Worm (Caenorhabditis elegans) whole organism, L1 larva: ENCODE measurements around the gene txt-18.
A peak's percentile ranks its signal among the peaks of the same experiment; 100 is the strongest.

Experiments used
- F16B12.6 ChIP-seq: fragments of 150-350 bp; optimal IDR thresholded peaks from 2 replicates; lab custom pipeline; 2014; ENCODE audit warnings: missing biosample characterization, missing genetic modification characterization
- aha-1 ChIP-seq: fragments of 150-350 bp; optimal IDR thresholded peaks from 2 replicates; lab custom pipeline; 2014; ENCODE audit warnings: missing biosample characterization, missing genetic modification characterization
- aly-2 ChIP-seq: fragments of 150-350 bp; optimal IDR thresholded peaks from 2 replicates; lab custom pipeline; 2014; ENCODE audit warnings: missing biosample characterization, missing genetic modification characterization
- ama-1 ChIP-seq: fragments of 150-350 bp; optimal IDR thresholded peaks from 2 replicates; lab custom pipeline; 2014
- blmp-1 ChIP-seq: fragments of 150-350 bp; optimal IDR thresholded peaks from 2 replicates; lab custom pipeline; 2014; ENCODE audit warnings: missing biosample characterization, missing genetic modification characterization
- ceh-82 ChIP-seq, 3 experiments: fragments of 150-350 bp in 1 of 3; sonication (generic microtip) in 2 of 3; optimal IDR thresholded peaks; 2 replicates each; lab custom pipeline; 2014 to 2017; ENCODE audit warnings: missing biosample characterization in 3 of 3, missing genetic modification characterization in 3 of 3
- ceh-88 ChIP-seq: fragments of 200-800 bp; sonication (Bioruptor generic); IDR thresholded peaks from 2 replicates; pipeline ENCODE4 v1.3.6; 2022; ENCODE audit warnings: missing genetic modification characterization, missing compliant biosample characterization
- dpl-1 ChIP-seq, 3 experiments: fragments of 150-350 bp in 2 of 3; sonication (generic microtip) in 1 of 3; optimal IDR thresholded peaks; 2 replicates each; lab custom pipeline; 2014 to 2017; ENCODE audit warnings: missing biosample characterization in 3 of 3, missing genetic modification characterization in 3 of 3, missing genetic modification reagents in 3 of 3
- efl-3 ChIP-seq: fragments of 200-800 bp; sonication (Bioruptor generic); optimal IDR thresholded peaks from 2 replicates; lab custom pipeline; 2018; ENCODE audit warnings: mild to moderate bottlenecking, missing genetic modification characterization, missing compliant biosample characterization
- egl-27 ChIP-seq, 2 experiments: fragments of 150-350 bp in 1 of 2; sonication (generic microtip); optimal IDR thresholded peaks; 3 replicates each; lab custom pipeline; 2017 to 2018; ENCODE audit warnings: missing biosample characterization in 2 of 2, missing genetic modification characterization in 2 of 2, missing genetic modification reagents in 2 of 2
- elt-3 ChIP-seq, 6 experiments: fragments of 150-350 bp in 1 of 6; sonication (generic microtip); optimal IDR thresholded peaks; 2 replicates each; lab custom pipeline; 2017 to 2018; ENCODE audit warnings: missing biosample characterization in 6 of 6, missing genetic modification characterization in 6 of 6, inconsistent platforms in 1 of 6
- fkh-10 ChIP-seq: sonication (generic microtip); optimal IDR thresholded peaks from 2 replicates; lab custom pipeline; 2017; ENCODE audit warnings: missing biosample characterization, missing genetic modification reagents, missing genetic modification characterization
- fkh-4 ChIP-seq: sonication (generic microtip); optimal IDR thresholded peaks from 2 replicates; lab custom pipeline; 2016; ENCODE audit warnings: missing compliant biosample characterization, missing genetic modification characterization, borderline replicate concordance
- fkh-8 ChIP-seq: sonication (generic microtip); optimal IDR thresholded peaks from 2 replicates; lab custom pipeline; 2016; ENCODE audit warnings: mild to moderate bottlenecking, missing genetic modification characterization, missing compliant biosample characterization
- hlh-4 ChIP-seq: sonication (generic microtip); optimal IDR thresholded peaks from 2 replicates; lab custom pipeline; 2016; ENCODE audit warnings: mild to moderate bottlenecking, missing genetic modification characterization, missing compliant biosample characterization
- isw-1 ChIP-seq: fragments of 200-800 bp; sonication (Bioruptor generic); IDR thresholded peaks from 2 replicates; pipeline ENCODE4 v1.3.6; 2022; ENCODE audit warnings: missing genetic modification characterization, missing compliant biosample characterization
- jun-1 ChIP-seq: fragments of 150-350 bp; optimal IDR thresholded peaks from 2 replicates; lab custom pipeline; 2014; ENCODE audit warnings: missing biosample characterization, missing genetic modification reagents, missing genetic modification characterization
- lin-13 ChIP-seq: fragments of 150-350 bp; optimal IDR thresholded peaks from 2 replicates; lab custom pipeline; 2014; ENCODE audit warnings: missing biosample characterization, missing genetic modification reagents, missing genetic modification characterization
- lin-15B ChIP-seq: fragments of 150-350 bp; sonication (generic microtip); optimal IDR thresholded peaks from 3 replicates; lab custom pipeline; 2014; ENCODE audit warnings: missing biosample characterization, missing genetic modification characterization
- lin-35 ChIP-seq, 2 experiments: fragments of 150-350 bp; optimal IDR thresholded peaks; 2 replicates each; lab custom pipeline; 2014; ENCODE audit warnings: missing biosample characterization in 2 of 2, missing genetic modification characterization in 2 of 2, missing genetic modification reagents in 2 of 2
- lin-39 ChIP-seq: fragments of 150-350 bp; optimal IDR thresholded peaks from 2 replicates; lab custom pipeline; 2014; ENCODE audit warnings: missing biosample characterization, missing genetic modification reagents, missing genetic modification characterization
- mdl-1 ChIP-seq, 2 experiments: fragments of 150-350 bp; optimal IDR thresholded peaks; 2 replicates each; lab custom pipeline; 2014 to 2017; ENCODE audit warnings: missing biosample characterization in 2 of 2, missing genetic modification characterization in 2 of 2, inconsistent platforms in 1 of 2
- mep-1 ChIP-seq: fragments of 150-350 bp; optimal IDR thresholded peaks from 2 replicates; lab custom pipeline; 2014; ENCODE audit warnings: missing biosample characterization, missing genetic modification characterization
- nhr-11 ChIP-seq: fragments of 150-350 bp; optimal IDR thresholded peaks from 2 replicates; lab custom pipeline; 2014; ENCODE audit warnings: missing biosample characterization, missing genetic modification characterization
- nhr-12 ChIP-seq: sonication (generic microtip); optimal IDR thresholded peaks from 2 replicates; lab custom pipeline; 2017; ENCODE audit warnings: missing biosample characterization, missing genetic modification characterization
- nhr-20 ChIP-seq: sonication (generic microtip); optimal IDR thresholded peaks from 2 replicates; lab custom pipeline; 2016; ENCODE audit warnings: mild to moderate bottlenecking, missing genetic modification characterization, missing compliant biosample characterization
- nhr-237 ChIP-seq: fragments of 150-350 bp; optimal IDR thresholded peaks from 2 replicates; lab custom pipeline; 2014; ENCODE audit warnings: missing biosample characterization, missing genetic modification characterization
- nhr-47 ChIP-seq: sonication (generic microtip); optimal IDR thresholded peaks from 2 replicates; lab custom pipeline; 2016; ENCODE audit warnings: mild to moderate bottlenecking, missing genetic modification characterization, moderate library complexity, missing compliant biosample characterization
- nhr-71 ChIP-seq: sonication (generic microtip); optimal IDR thresholded peaks from 2 replicates; lab custom pipeline; 2016; ENCODE audit warnings: mild to moderate bottlenecking, missing genetic modification characterization, moderate library complexity, missing compliant biosample characterization
- nhr-76 ChIP-seq: sonication (generic microtip); optimal IDR thresholded peaks from 2 replicates; lab custom pipeline; 2017; ENCODE audit warnings: missing biosample characterization, missing genetic modification characterization
- nhr-85 ChIP-seq: sonication (generic microtip); peaks from one replicate; lab custom pipeline; 2016; ENCODE audit warnings: missing genetic modification characterization, inconsistent platforms, missing compliant biosample characterization
- pax-3 ChIP-seq: fragments of 200-800 bp; sonication (Bioruptor generic); optimal IDR thresholded peaks from 2 replicates; lab custom pipeline; 2018; ENCODE audit warnings: mild to moderate bottlenecking, missing genetic modification characterization, moderate library complexity, missing compliant biosample characterization
- pqm-1 ChIP-seq: sonication (generic microtip); optimal IDR thresholded peaks from 3 replicates; lab custom pipeline; 2017; ENCODE audit warnings: missing biosample characterization, missing genetic modification characterization
- rnt-1 ChIP-seq: sonication (generic microtip); optimal IDR thresholded peaks from 2 replicates; lab custom pipeline; 2016; ENCODE audit warnings: mild to moderate bottlenecking, missing genetic modification characterization, moderate library complexity, missing compliant biosample characterization
- skn-1 ChIP-seq: fragments of 150-350 bp; optimal IDR thresholded peaks from 2 replicates; lab custom pipeline; 2014; ENCODE audit warnings: missing biosample characterization, missing genetic modification characterization
- snpc-4 ChIP-seq: fragments of 150-350 bp; optimal IDR thresholded peaks from 2 replicates; lab custom pipeline; 2014; ENCODE audit warnings: missing biosample characterization, missing genetic modification characterization
- snu-23 ChIP-seq: sonication (generic microtip); optimal IDR thresholded peaks from 2 replicates; lab custom pipeline; 2016; ENCODE audit warnings: missing genetic modification characterization, missing compliant biosample characterization
- sox-4 ChIP-seq: sonication (generic microtip); optimal IDR thresholded peaks from 2 replicates; lab custom pipeline; 2016; ENCODE audit warnings: missing genetic modification characterization, missing compliant biosample characterization
- sup-37 ChIP-seq: fragments of 200-800 bp; sonication (Bioruptor generic); optimal IDR thresholded peaks from 2 replicates; lab custom pipeline; 2018; ENCODE audit warnings: mild to moderate bottlenecking, missing genetic modification characterization, missing compliant biosample characterization
- tbx-2 ChIP-seq: sonication (generic microtip); optimal IDR thresholded peaks from 2 replicates; lab custom pipeline; 2016; ENCODE audit warnings: missing genetic modification characterization, missing compliant biosample characterization
- tlp-1 ChIP-seq: fragments of 150-350 bp; optimal IDR thresholded peaks from 2 replicates; lab custom pipeline; 2014; ENCODE audit warnings: missing biosample characterization, missing genetic modification characterization
- unc-98 ChIP-seq: fragments of 200-800 bp; sonication (Bioruptor generic); IDR thresholded peaks from 2 replicates; pipeline ENCODE4 v1.3.6; 2022; ENCODE audit warnings: missing genetic modification characterization, missing compliant biosample characterization
- zag-1 ChIP-seq: fragments of 150-350 bp; optimal IDR thresholded peaks from 2 replicates; lab custom pipeline; 2014; ENCODE audit warnings: missing biosample characterization, missing genetic modification characterization
- zip-4 ChIP-seq: fragments of 200-800 bp; sonication (Bioruptor generic); optimal IDR thresholded peaks from 2 replicates; lab custom pipeline; 2018; ENCODE audit warnings: mild to moderate bottlenecking, missing genetic modification characterization, moderate library complexity, missing compliant biosample characterization

The txt-18 gene

DNA sequence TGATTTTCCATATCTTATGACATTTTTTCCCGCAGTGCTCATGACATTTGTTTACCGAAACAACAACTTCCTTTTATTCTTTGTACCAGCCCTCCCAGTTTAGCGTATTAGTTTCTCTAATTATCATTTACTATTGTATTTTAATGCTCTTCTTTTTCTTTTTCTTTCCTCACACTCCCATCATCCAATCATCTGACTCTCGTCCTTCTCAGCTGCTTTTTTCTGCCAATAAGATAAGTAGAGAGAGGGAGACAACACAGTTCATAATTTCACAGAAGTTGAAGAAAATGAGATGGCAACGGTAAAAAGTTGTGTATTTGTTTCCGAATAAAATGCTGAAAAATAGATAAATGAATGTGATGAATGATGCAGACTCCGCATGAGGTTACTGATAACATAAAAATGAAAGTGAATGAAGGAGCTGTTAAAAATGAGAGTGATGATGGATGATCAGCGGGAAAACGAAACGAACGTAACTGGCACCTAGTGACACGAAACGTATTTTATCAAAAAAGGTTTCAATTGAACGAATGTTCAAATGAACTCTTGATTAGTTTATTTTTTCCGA, 33.6 kb downstream of the txt-18 start (continued):
- TF ChIP-seq lin-35 (GFP tag; optimal IDR thresholded peaks at IDR 0.05; lab: Kevin White, UChicago) = peak in 1 of 2 experiments; percentile 56
- no peak for TF ChIP-seq sox-4 (tag; lab: Kevin White, UChicago)
- TF ChIP-seq zag-1 = no peak
- TF ChIP-seq elt-3 (tag; optimal IDR thresholded peaks at IDR 0.05; lab: Kevin White, UChicago) = no peak
- no peak for TF ChIP-seq efl-3 (GFP tag; lab: Kevin White, UChicago)
- TF ChIP-seq nhr-76 = no peak
- TF ChIP-seq tlp-1 = no peak
- no peak for TF ChIP-seq lin-13 (GFP tag; lab: Kevin White, UChicago)
- peak; percentile 0 for TF ChIP-seq nhr-20 (tag; lab: Kevin White, UChicago)
- no peak for TF ChIP-seq skn-1 (tag; lab: Kevin White, UChicago)
- TF ChIP-seq, all 84 proteins: peak for 6

DNA sequence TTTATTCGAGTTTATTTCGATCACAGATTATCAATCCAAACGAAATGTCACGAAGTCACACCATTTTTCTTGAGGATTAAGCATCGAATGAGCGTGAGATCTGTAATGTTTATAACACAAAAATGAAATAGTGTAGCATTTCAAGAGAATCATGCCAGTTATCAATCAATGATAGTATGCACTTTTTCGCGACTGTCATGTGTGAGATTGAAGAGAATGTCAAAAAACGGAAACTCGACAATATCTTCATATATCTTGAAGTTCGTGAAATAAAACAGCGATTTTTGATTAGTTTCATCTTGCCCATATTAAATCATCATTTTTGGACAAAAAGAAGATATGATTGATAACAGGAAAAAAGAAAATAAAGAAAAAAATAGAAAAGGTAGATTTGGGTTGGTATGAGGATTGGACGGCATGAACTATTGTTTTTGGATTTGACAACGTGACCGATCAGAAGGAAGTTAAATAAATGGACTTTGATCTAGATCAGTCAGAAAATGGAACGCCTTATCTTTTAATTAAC, 35.2 kb downstream of the txt-18 start:
- no peak for TF ChIP-seq lin-39 (tag; lab: Kevin White, UChicago)
- TF ChIP-seq zip-4 (GFP tag; lab: Kevin White, UChicago) = no peak
- TF ChIP-seq nhr-20 (tag; lab: Kevin White, UChicago) = peak; percentile 36
- peak; percentile 73 for TF ChIP-seq blmp-1 (tag; lab: Kevin White, UChicago)
- peak; percentile 54 for TF ChIP-seq nhr-71 (tag; lab: Kevin White, UChicago)
- TF ChIP-seq pqm-1 (tag; lab: Kevin White, UChicago) = no peak
- TF ChIP-seq skn-1 (tag; lab: Kevin White, UChicago) = no peak
- TF ChIP-seq egl-27 (tag; optimal IDR thresholded peaks at IDR 0.05; lab: Kevin White, UChicago) = no peak
- no peak for TF ChIP-seq aha-1
- TF ChIP-seq mdl-1 (tag; optimal IDR thresholded peaks at IDR 0.05; lab: Kevin White, UChicago) = no peak
- TF ChIP-seq fkh-10 = no peak
- no peak for TF ChIP-seq lin-13 (GFP tag; lab: Kevin White, UChicago)
- no peak for TF ChIP-seq jun-1 (tag; lab: Kevin White, UChicago)
- TF ChIP-seq ceh-82 (tag; optimal IDR thresholded peaks at IDR 0.05; lab: Kevin White, UChicago) = no peak
- no peak for TF ChIP-seq pax-3
- no peak for TF ChIP-seq fkh-4 (tag; lab: Kevin White, UChicago)
- no peak for TF ChIP-seq F16B12.6 (tag; lab: Kevin White, UChicago)
- no peak for TF ChIP-seq rnt-1 (tag; lab: Kevin White, UChicago)
- TF ChIP-seq fkh-8 (tag; lab: Kevin White, UChicago) = no peak
- no peak for TF ChIP-seq nhr-237
- no peak for TF ChIP-seq lin-35 (GFP tag; optimal IDR thresholded peaks at IDR 0.05; lab: Kevin White, UChicago)
- no peak for TF ChIP-seq hlh-4 (tag; lab: Kevin White, UChicago)
- no peak for TF ChIP-seq ama-1 (lab: Kevin White, UChicago)
- no peak for TF ChIP-seq snpc-4 (tag; lab: Kevin White, UChicago)
- no peak for TF ChIP-seq nhr-11 (tag; lab: Kevin White, UChicago)
- TF ChIP-seq mep-1 (tag; lab: Kevin White, UChicago) = no peak
- no peak for TF ChIP-seq isw-1 (GFP tag; lab: Robert Waterston, UW)
- TF ChIP-seq ceh-88 (GFP tag; lab: Robert Waterston, UW) = no peak
- no peak for TF ChIP-seq nhr-47 (tag; lab: Kevin White, UChicago)
- TF ChIP-seq elt-3 (tag; optimal IDR thresholded peaks at IDR 0.05; lab: Kevin White, UChicago) = peak in 4 of 6 experiments; percentile 22 to 62 (median 44)
- TF ChIP-seq dpl-1 (GFP tag; optimal IDR thresholded peaks at IDR 0.05; lab: Kevin White, UChicago) = no peak
- TF ChIP-seq aly-2 (tag; lab: Kevin White, UChicago) = no peak
- no peak for TF ChIP-seq nhr-12 (tag; lab: Kevin White, UChicago)
- peak; percentile 75 for TF ChIP-seq nhr-85
- no peak for TF ChIP-seq tlp-1
- peak; percentile 27 for TF ChIP-seq snu-23 (GFP tag; lab: Kevin White, UChicago)
- no peak for TF ChIP-seq sox-4 (tag; lab: Kevin White, UChicago)
- no peak for TF ChIP-seq unc-98
- TF ChIP-seq sup-37 (GFP tag; lab: Kevin White, UChicago) = no peak
- TF ChIP-seq efl-3 (GFP tag; lab: Kevin White, UChicago) = no peak
- peak; percentile 5 for TF ChIP-seq tbx-2
- TF ChIP-seq lin-15B (tag; lab: Kevin White, UChicago) = no peak
